Worm (Caenorhabditis elegans): ENCODE results near the gene acr-15.

acr-15 gene

ce11 chrV:8592691-8593307, 40.3 kb downstream of the acr-15 start:
- TF ChIP-seq bed-1 (GFP tag; IDR thresholded peaks at IDR 0.05) (no peak), F57A8.1 (GFP tag; optimal IDR thresholded peaks at IDR 0.05) (no peak), hlh-12 (tag; optimal IDR thresholded peaks at IDR 0.05) (no peak), Y56A3A.18 (GFP tag; IDR thresholded peaks at IDR 0.05) (no peak), Y67H2A.10 (GFP tag; conservative IDR thresholded peaks at IDR 0.05) (no peak), pha-4 (tag; optimal IDR thresholded peaks at IDR 0.05) (no peak), hsf-1 (GFP tag; IDR thresholded peaks at IDR 0.05) (no peak), nfyb-1 (GFP tag; IDR thresholded peaks at IDR 0.05) (no peak), F10E7.11 (tag; optimal IDR thresholded peaks at IDR 0.05) (no peak), F22D6.2 (tag; optimal IDR thresholded peaks at IDR 0.05) (no peak), ztf-18 (tag; optimal IDR thresholded peaks at IDR 0.05) (no peak), tlf-1 (GFP tag; optimal IDR thresholded peaks at IDR 0.05) (no peak), ceh-91 (GFP tag; IDR thresholded peaks at IDR 0.05) (no peak), pbrm-1 (GFP tag; IDR thresholded peaks at IDR 0.05) (no peak), somi-1 (GFP tag; optimal IDR thresholded peaks at IDR 0.05) (no peak)

ce11 chrV:8594105-8594964, 41.8 kb downstream of the acr-15 start, which contains the start of gene tag-196:
TSS of gene tag-196 (plus strand) at chrV:8594914.
- no peak for TF ChIP-seq sea-2 (GFP tag; IDR thresholded peaks at IDR 0.05)
- TF ChIP-seq egl-44 (GFP tag; IDR thresholded peaks at IDR 0.05) = 0 out of 2 replicates have a peak, but pooled peaks have one; percentile 14
- TF ChIP-seq hlh-26 (GFP tag; conservative IDR thresholded peaks at IDR 0.05) = no peak

ce11 chrV:8599192-8599591, 46.7 kb downstream of the acr-15 start, which contains the start of gene F41E6.7:
TSS of gene F41E6.7 (minus strand) at chrV:8599292.
- TF ChIP-seq madf-3 (GFP tag; IDR thresholded peaks at IDR 0.05) (no peak), somi-1 (GFP tag; optimal IDR thresholded peaks at IDR 0.05) (no peak), mel-28 (tag; optimal IDR thresholded peaks at IDR 0.05; ENCODE audit: borderline replicate concordance) (no peak), B0336.3 (GFP tag; IDR thresholded peaks at IDR 0.05) (no peak), Y53F4B.3 (GFP tag; IDR thresholded peaks at IDR 0.05) (no peak), hmg-20 (GFP tag; IDR thresholded peaks at IDR 0.05) (no peak), F57C9.4 (tag; optimal IDR thresholded peaks at IDR 0.05) (no peak)

ce11 chrV:8599957-8600356, 47.5 kb downstream of the acr-15 start:
- TF ChIP-seq ztf-25 (GFP tag; IDR thresholded peaks at IDR 0.05) (no peak), F10E7.11 (tag; optimal IDR thresholded peaks at IDR 0.05) (no peak), nhr-90 (tag; optimal IDR thresholded peaks at IDR 0.05) (no peak), gei-17 (GFP tag; optimal IDR thresholded peaks at IDR 0.05) (no peak), aptf-3 (GFP tag; IDR thresholded peaks at IDR 0.05) (no peak), ztf-26 (tag; optimal IDR thresholded peaks at IDR 0.05) (no peak), athp-1 (tag; optimal IDR thresholded peaks at IDR 0.05) (no peak), F39B2.1 (GFP tag; IDR thresholded peaks at IDR 0.05) (no peak), F37B4.10 (GFP tag; IDR thresholded peaks at IDR 0.05) (no peak), hrde-1 (tag; optimal IDR thresholded peaks at IDR 0.05; ENCODE audit: borderline replicate concordance) (no peak), pha-4 (tag; optimal IDR thresholded peaks at IDR 0.05) (no peak), K11D2.4 (GFP tag; IDR thresholded peaks at IDR 0.05) (no peak)

Measured in whole organism, young adult.